Fruit fly (Drosophila melanogaster) whole organism, wandering third instar larva: ENCODE results near the gene CG6503.

Experiments used
- Dif ChIP-seq: fragments of 200-275, 200-300 bp; sonication (Bioruptor generic); optimal IDR thresholded peaks from 2 replicates; lab custom pipeline; 2018; ENCODE audit warnings: missing biosample characterization, missing genetic modification characterization; ENCODE audit not compliant: partially characterized antibody
- HLH106 ChIP-seq: fragments of 200-800 bp; optimal IDR thresholded peaks from 3 replicates; lab custom pipeline; 2019; ENCODE audit warnings: missing biosample characterization, mild to moderate bottlenecking, missing genetic modification characterization, moderate library complexity
- Hr78 ChIP-seq: fragments of >200 bp; optimal IDR thresholded peaks from 2 replicates; lab custom pipeline; 2017; ENCODE audit warnings: missing biosample characterization, missing genetic modification characterization
- Myc ChIP-seq: fragments of >200 bp; optimal IDR thresholded peaks from 2 replicates; lab custom pipeline; 2017
- br ChIP-seq: fragments of 200-800 bp; sonication (Bioruptor generic); optimal IDR thresholded peaks from 2 replicates; lab custom pipeline; 2016; ENCODE audit warnings: missing biosample characterization, missing genetic modification characterization
- dl ChIP-seq, 2 experiments: fragments of 175-275, 200-275 bp in 1 of 2; fragments of 200-275 bp in 1 of 2; sonication (Bioruptor generic); optimal IDR thresholded peaks; lab custom pipeline; 2018; ENCODE audit warnings: mild to moderate bottlenecking in 2 of 2, missing biosample characterization in 2 of 2, missing genetic modification characterization in 2 of 2, moderate library complexity in 2 of 2; ENCODE audit not compliant: partially characterized antibody in 2 of 2, insufficient read depth in 1 of 2
- psq ChIP-seq: fragments of 200-800 bp; sonication (Bioruptor generic); optimal IDR thresholded peaks from 3 replicates; lab custom pipeline; 2017; ENCODE audit warnings: missing biosample characterization, mild to moderate bottlenecking, missing genetic modification characterization, moderate library complexity

dm6 chr3R:26429619-26430018 lies 4.7 kb upstream of the CG6503 start:
- TF ChIP-seq HLH106 (tag; lab: Kevin White, UChicago) (peak; percentile 14), Hr78 (GFP tag; lab: Kevin White, UChicago) (no peak), dl (GFP tag; optimal IDR thresholded peaks at IDR 0.05; lab: Kevin White, UChicago; ENCODE audit: insufficient read depth in 1 of 2, partially characterized antibody in 2 of 2) (no peak), psq (GFP tag; lab: Kevin White, UChicago) (no peak), Myc (lab: Kevin White, UChicago) (no peak), br (no peak), Dif (GFP tag; lab: Kevin White, UChicago) (no peak)
